Worm (Caenorhabditis elegans) whole organism, mixed stage, embryonic: ENCODE measurements around the gene end-1.

ENCODE experiments used
- ces-1 ChIP-seq: fragments of 150-350 bp; optimal IDR thresholded peaks from 2 replicates; lab custom pipeline; 2014; ENCODE audit warnings: missing biosample characterization, missing genetic modification reagents, missing genetic modification characterization
- ham-2 ChIP-seq: fragments of 200-800 bp; sonication (Bioruptor generic); optimal IDR thresholded peaks from 2 replicates; lab custom pipeline; 2018; ENCODE audit warnings: mild to moderate bottlenecking, missing genetic modification characterization, missing compliant biosample characterization
- nhr-237 ChIP-seq: fragments of 150-350 bp; optimal IDR thresholded peaks from 2 replicates; lab custom pipeline; 2014; ENCODE audit warnings: missing biosample characterization, missing genetic modification characterization
- pha-4 ChIP-seq: fragments of 150-350 bp; optimal IDR thresholded peaks from 2 replicates; lab custom pipeline; 2018; ENCODE audit warnings: missing biosample characterization, missing genetic modification reagents, missing genetic modification characterization
- sem-2 ChIP-seq: fragments of 200-800 bp; sonication (Bioruptor generic); optimal IDR thresholded peaks from 2 replicates; lab custom pipeline; 2018; ENCODE audit warnings: mild to moderate bottlenecking, missing genetic modification characterization, missing compliant biosample characterization
- snpc-4 ChIP-seq: fragments of 150-350 bp; optimal IDR thresholded peaks from 2 replicates; lab custom pipeline; 2014; ENCODE audit warnings: missing biosample characterization, missing genetic modification characterization
- tbx-8 ChIP-seq: fragments of 200-800 bp; sonication (Bioruptor generic); optimal IDR thresholded peaks from 2 replicates; lab custom pipeline; 2018; ENCODE audit warnings: mild to moderate bottlenecking, missing genetic modification characterization, moderate library complexity, missing compliant biosample characterization

DNA sequence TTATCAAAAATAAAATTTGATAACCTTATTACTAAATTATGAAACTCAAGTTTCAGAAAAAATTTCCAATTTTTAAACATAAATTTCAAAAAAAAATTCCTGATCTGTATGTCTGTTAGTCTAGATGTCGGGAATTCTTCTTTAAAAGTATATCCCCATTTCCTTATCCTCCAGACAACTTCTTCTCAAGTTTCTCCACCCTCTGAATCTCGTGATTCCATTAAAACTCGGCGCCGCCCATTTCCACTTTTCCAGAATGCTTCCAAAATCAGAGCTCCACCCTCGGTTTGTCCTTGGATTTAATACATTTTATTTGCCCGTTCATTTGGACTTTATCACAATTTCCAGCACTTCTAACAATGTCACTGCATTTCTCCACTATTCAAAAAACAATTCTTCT, 48.7 kb downstream of the end-1 start, which contains the start of gene ins-10:
- TF ChIP-seq sem-2 (GFP tag; lab: Kevin White, UChicago) (no peak), snpc-4 (no peak), pha-4 (no peak), ham-2 (GFP tag; lab: Kevin White, UChicago) (no peak), nhr-237 (tag; lab: Kevin White, UChicago) (no peak), tbx-8 (GFP tag; lab: Kevin White, UChicago) (no peak), ces-1 (GFP tag; lab: Kevin White, UChicago) (no peak)
